Fruit fly (Drosophila melanogaster): ENCODE results near the gene Grl36b.

dm6 chr2L:18140544-18140943 is 15.0 kb upstream of the Grl36b start:
- TF ChIP-seq Pif1B (GFP tag; optimal IDR thresholded peaks at IDR 0.05) = no peak
- TF ChIP-seq CG8301 (tag; optimal IDR thresholded peaks at IDR 0.05) = no peak

All from whole organism, pupa.